1 fruit fly cellular context compared by ENCODE assay signal in the genomic region with DNA sequence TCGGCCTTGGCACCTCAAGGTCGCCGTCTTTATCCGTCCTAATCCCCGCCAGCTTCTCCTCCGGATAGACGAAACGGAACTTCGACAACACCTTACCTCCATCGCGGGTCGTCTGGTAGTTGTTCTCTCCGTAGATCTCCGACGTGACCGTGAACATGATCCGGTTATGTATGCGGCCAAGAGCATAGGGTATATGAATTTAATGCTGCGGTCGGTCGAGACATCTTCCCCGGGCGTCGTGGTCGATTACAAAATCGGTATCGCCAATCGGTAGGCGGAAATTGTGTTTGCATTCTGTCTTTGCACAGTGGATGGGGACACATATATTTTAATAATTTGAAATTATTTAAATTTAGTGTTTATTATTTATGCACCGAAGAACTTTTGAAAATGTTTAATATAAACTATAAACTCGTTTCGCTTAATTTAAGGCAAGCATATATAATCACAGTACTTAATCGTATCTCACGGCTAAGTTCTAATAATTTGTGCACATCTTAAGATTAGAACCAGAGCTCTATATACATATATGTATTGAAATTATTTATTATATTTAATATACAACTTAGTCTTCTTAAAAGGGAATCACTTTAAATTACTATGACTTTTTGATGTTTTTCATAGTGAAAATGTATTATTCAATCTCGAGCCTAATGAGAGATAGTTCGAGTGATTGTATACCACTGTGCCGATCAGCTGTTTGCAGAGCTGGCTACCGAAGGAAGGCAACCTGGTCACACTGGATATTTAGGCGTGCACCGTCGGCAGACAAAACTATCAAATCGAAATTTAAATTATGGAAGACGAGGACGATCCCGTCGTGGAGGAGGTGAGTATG.
TF ChIP-seq lines count a peak whose summit lies in the region.

A gene (minus strand): TSS at position 268 of the 838 bp plus-strand sequence.
A gene (plus strand): TSS at position 733 of the 838 bp plus-strand sequence.

TF ChIP-seq in whole organism, embryonic, 481 proteins besides CTCF, POLR2A, EP300 and RAD21 (continued from another document and continues in another):
- TF ChIP-seq Max (GFP tag; optimal IDR thresholded peaks at IDR 0.05; lab: Kevin White, UChicago) (peak; percentile 86), CG2889 (GFP tag; IDR thresholded peaks at IDR 0.05; lab: Robert Waterston, UW) (peak; percentile 68; the same call in 1 of the 3 replicates), CG16813 (GFP tag; IDR thresholded peaks at IDR 0.05; lab: Robert Waterston, UW; ENCODE audit: partially characterized antibody) (peak; percentile 16; the same call in 1 of the 3 replicates), CG17359 (tag; optimal IDR thresholded peaks at IDR 0.05; lab: Kevin White, UChicago) (peak; percentile 93), CG6791 (GFP tag; IDR thresholded peaks at IDR 0.05; lab: Robert Waterston, UW; ENCODE audit: partially characterized antibody) (peak; percentile 54), CG8765 (GFP tag; IDR thresholded peaks at IDR 0.05; lab: Robert Waterston, UW) (peak; percentile 62; the same call in 1 of the 2 replicates), Adf1 (GFP tag; IDR thresholded peaks at IDR 0.05; lab: Robert Waterston, UW) (peak; percentile 57), en (GFP tag; optimal IDR thresholded peaks at IDR 0.05; lab: Kevin White, UChicago) (no peak), kni (GFP tag; optimal IDR thresholded peaks at IDR 0.05; lab: Kevin White, UChicago) (peak; percentile 72), CG6254 (GFP tag; optimal IDR thresholded peaks at IDR 0.05; lab: Kevin White, UChicago) (peak; percentile 90), CG7963 (GFP tag; IDR thresholded peaks at IDR 0.05; lab: Robert Waterston, UW; ENCODE audit: partially characterized antibody) (no peak), caup (GFP tag; optimal IDR thresholded peaks at IDR 0.05; lab: Kevin White, UChicago; ENCODE audit: severe bottlenecking) (peak; percentile 93), az2 (GFP tag; optimal IDR thresholded peaks at IDR 0.05; lab: Kevin White, UChicago) (peak; percentile 90), CG3838 (GFP tag; optimal IDR thresholded peaks at IDR 0.05; lab: Kevin White, UChicago) (peak; percentile 59), Bgb (GFP tag; IDR thresholded peaks at IDR 0.05; lab: Robert Waterston, UW; ENCODE audit: partially characterized antibody) (peak; percentile 28; the same call in 1 of the 2 replicates), CG12744 (GFP tag; optimal IDR thresholded peaks at IDR 0.05; lab: Kevin White, UChicago) (no peak), run (tag; optimal IDR thresholded peaks at IDR 0.05; lab: Kevin White, UChicago) (peak; percentile 87), Spps (tag; optimal IDR thresholded peaks at IDR 0.05; lab: Kevin White, UChicago) (peak; percentile 82), CG12659 (GFP tag; optimal IDR thresholded peaks at IDR 0.05; lab: Kevin White, UChicago) (peak; percentile 97), CG4730 (GFP tag; IDR thresholded peaks at IDR 0.05; lab: Robert Waterston, UW) (peak; percentile 79), bcd (GFP tag; optimal IDR thresholded peaks at IDR 0.05; lab: Kevin White, UChicago) (peak; percentile 94), H2.0 (GFP tag; IDR thresholded peaks at IDR 0.05; lab: Robert Waterston, UW) (peak; percentile 63), Eip74EF (GFP tag; optimal IDR thresholded peaks at IDR 0.05; lab: Kevin White, UChicago) (peak in 1 of 2 experiments; percentile 94), Dad (GFP tag; optimal IDR thresholded peaks at IDR 0.05; lab: Kevin White, UChicago) (no peak), Nf-YB (GFP tag; optimal IDR thresholded peaks at IDR 0.05; lab: Kevin White, UChicago) (peak; percentile 84), CG7928 (GFP tag; optimal IDR thresholded peaks at IDR 0.05; lab: Kevin White, UChicago) (peak; percentile 64), Bdp1 (GFP tag; optimal IDR thresholded peaks at IDR 0.05; lab: Kevin White, UChicago) (peak; percentile 26), insv (GFP tag; optimal IDR thresholded peaks at IDR 0.05; lab: Kevin White, UChicago) (peak in 1 of 2 experiments; percentile 79), jumu (GFP tag; optimal IDR thresholded peaks at IDR 0.05; lab: Kevin White, UChicago) (no peak), CG8944 (GFP tag; optimal IDR thresholded peaks at IDR 0.05; lab: Kevin White, UChicago) (peak; percentile 26), phol (tag; optimal IDR thresholded peaks at IDR 0.05; lab: Kevin White, UChicago) (peak; percentile 95), CG6272 (GFP tag; IDR thresholded peaks at IDR 0.05; lab: Robert Waterston, UW) (peak; percentile 78), Hmx (GFP tag; optimal IDR thresholded peaks at IDR 0.05; lab: Kevin White, UChicago) (no peak), CG17328 (GFP tag; IDR thresholded peaks at IDR 0.05; lab: Robert Waterston, UW) (peak; percentile 67), D19B (GFP tag; optimal IDR thresholded peaks at IDR 0.05; lab: Kevin White, UChicago) (peak; percentile 86), CG8359 (GFP tag; optimal IDR thresholded peaks at IDR 0.05; lab: Kevin White, UChicago; ENCODE audit: borderline replicate concordance) (peak; percentile 83), gcm (GFP tag; optimal IDR thresholded peaks at IDR 0.05; lab: Kevin White, UChicago) (peak; percentile 94), CG6654 (GFP tag; optimal IDR thresholded peaks at IDR 0.05; lab: Kevin White, UChicago) (peak; percentile 81), Sox102F (GFP tag; optimal IDR thresholded peaks at IDR 0.05; lab: Kevin White, UChicago) (peak; percentile 91), Nf-YA (GFP tag; IDR thresholded peaks at IDR 0.05; lab: Robert Waterston, UW) (0 out of 2 replicates have a peak, but pooled peaks have one; percentile 33), Xrp1 (GFP tag; IDR thresholded peaks at IDR 0.05; lab: Robert Waterston, UW) (peak; percentile 86), trem (tag; optimal IDR thresholded peaks at IDR 0.05; lab: Kevin White, UChicago) (peak; percentile 88), CG14710 (tag; optimal IDR thresholded peaks at IDR 0.05; lab: Kevin White, UChicago) (peak; percentile 96), Pdp1 (GFP tag; optimal IDR thresholded peaks at IDR 0.05; lab: Kevin White, UChicago) (peak; percentile 63 to 66), CoRest (tag; optimal IDR thresholded peaks at IDR 0.05; lab: Kevin White, UChicago) (peak; percentile 97), CG18011 (GFP tag; optimal IDR thresholded peaks at IDR 0.05; lab: Kevin White, UChicago) (peak; percentile 77), CG10565 (GFP tag; optimal IDR thresholded peaks at IDR 0.05; lab: Kevin White, UChicago) (peak; percentile 30), CG8924 (tag; optimal IDR thresholded peaks at IDR 0.05; lab: Kevin White, UChicago) (peak; percentile 97), CG7839 (tag; optimal IDR thresholded peaks at IDR 0.05; lab: Kevin White, UChicago) (peak; percentile 96), CG4617 (GFP tag; optimal IDR thresholded peaks at IDR 0.05; lab: Kevin White, UChicago; ENCODE audit: borderline replicate concordance) (peak; percentile 74), Poxn (GFP tag; IDR thresholded peaks at IDR 0.05; lab: Robert Waterston, UW) (0 out of 2 replicates have a peak, but pooled peaks have one; percentile 16), jigr1 (GFP tag; IDR thresholded peaks at IDR 0.05; lab: Robert Waterston, UW) (peak; percentile 62; the same call in 2 of the 3 replicates), CG15696 (tag; optimal IDR thresholded peaks at IDR 0.05; lab: Kevin White, UChicago) (peak; percentile 95), ranshi (GFP tag; IDR thresholded peaks at IDR 0.05; lab: Robert Waterston, UW) (peak; percentile 71; the same call in 1 of the 2 replicates), CG17361 (GFP tag; IDR thresholded peaks at IDR 0.05; lab: Robert Waterston, UW) (peak; percentile 99), CG4404 (GFP tag; IDR thresholded peaks at IDR 0.05; lab: Robert Waterston, UW) (peak; percentile 78), danr (GFP tag; IDR thresholded peaks at IDR 0.05; lab: Robert Waterston, UW) (peak; percentile 73), CG12299 (tag; optimal IDR thresholded peaks at IDR 0.05; lab: Kevin White, UChicago) (peak; percentile 93), chn (GFP tag; optimal IDR thresholded peaks at IDR 0.05; lab: Kevin White, UChicago) (peak; percentile 42), aop (GFP tag; IDR thresholded peaks at IDR 0.05; lab: Robert Waterston, UW) (no peak), Opbp (GFP tag; IDR thresholded peaks at IDR 0.05; lab: Robert Waterston, UW; ENCODE audit: partially characterized antibody) (no peak), bigmax (GFP tag; optimal IDR thresholded peaks at IDR 0.05; lab: Kevin White, UChicago) (no peak), CG12071 (GFP tag; optimal IDR thresholded peaks at IDR 0.05; lab: Kevin White, UChicago) (peak; percentile 73), CG10979 (tag; optimal IDR thresholded peaks at IDR 0.05; lab: Kevin White, UChicago) (peak; percentile 94), Gug (GFP tag; IDR thresholded peaks at IDR 0.05; lab: Robert Waterston, UW) (peak; percentile 49; the same call in 1 of the 4 replicates), MESR4 (GFP tag; optimal IDR thresholded peaks at IDR 0.05; lab: Kevin White, UChicago) (peak; percentile 69), Sox100B (GFP tag; optimal IDR thresholded peaks at IDR 0.05; lab: Kevin White, UChicago) (peak; percentile 97), Trl (optimal IDR thresholded peaks at IDR 0.05; lab: Kevin White, UChicago) (no peak), Trl (GFP tag; optimal IDR thresholded peaks at IDR 0.05; lab: Kevin White, UChicago) (peak; percentile 44), CG4707 (GFP tag; optimal IDR thresholded peaks at IDR 0.05; lab: Kevin White, UChicago) (peak; percentile 80), schlank (tag; optimal IDR thresholded peaks at IDR 0.05; lab: Kevin White, UChicago) (peak; percentile 73), Stat92E (GFP tag; optimal IDR thresholded peaks at IDR 0.05; lab: Kevin White, UChicago) (peak in 1 of 3 experiments; percentile 46), CG33213 (GFP tag; optimal IDR thresholded peaks at IDR 0.05; lab: Kevin White, UChicago) (peak; percentile 23), Dip3 (GFP tag; optimal IDR thresholded peaks at IDR 0.05; lab: Kevin White, UChicago) (peak; percentile 18), exex (tag; optimal IDR thresholded peaks at IDR 0.05; lab: Kevin White, UChicago) (peak; percentile 76), CG10462 (GFP tag; optimal IDR thresholded peaks at IDR 0.05; lab: Kevin White, UChicago) (peak; percentile 84), Lpt (GFP tag; optimal IDR thresholded peaks at IDR 0.05; lab: Kevin White, UChicago) (no peak), CG3407 (GFP tag; optimal IDR thresholded peaks at IDR 0.05; lab: Kevin White, UChicago) (peak; percentile 90), so (GFP tag; IDR thresholded peaks at IDR 0.05; lab: Robert Waterston, UW) (peak; percentile 80; the same call in 1 of the 3 replicates), ems (GFP tag; optimal IDR thresholded peaks at IDR 0.05; lab: Kevin White, UChicago) (peak; percentile 41), CG4328 (GFP tag; optimal IDR thresholded peaks at IDR 0.05; lab: Kevin White, UChicago) (peak; percentile 96), Hr51 (GFP tag; optimal IDR thresholded peaks at IDR 0.05; lab: Kevin White, UChicago) (peak; percentile 49 to 96), mam (GFP tag; optimal IDR thresholded peaks at IDR 0.05; lab: Kevin White, UChicago) (peak; percentile 57), CG15514 (GFP tag; optimal IDR thresholded peaks at IDR 0.05; lab: Kevin White, UChicago) (peak; percentile 78), hkb (optimal IDR thresholded peaks at IDR 0.05; lab: Kevin White, UChicago) (no peak), hkb (GFP tag; IDR thresholded peaks at IDR 0.05; lab: Robert Waterston, UW) (peak; percentile 83), btn (GFP tag; optimal IDR thresholded peaks at IDR 0.05; lab: Kevin White, UChicago) (no peak), Ptx1 (GFP tag; IDR thresholded peaks at IDR 0.05; lab: Robert Waterston, UW) (peak; percentile 86), Asciz (GFP tag; optimal IDR thresholded peaks at IDR 0.05; lab: Kevin White, UChicago) (peak; percentile 90), Dek (tag; optimal IDR thresholded peaks at IDR 0.05; lab: Kevin White, UChicago) (peak; percentile 93), zf30C (GFP tag; optimal IDR thresholded peaks at IDR 0.05; lab: Kevin White, UChicago) (no peak), NfI (GFP tag; optimal IDR thresholded peaks at IDR 0.05; lab: Kevin White, UChicago) (peak; percentile 94), Fer2 (tag; optimal IDR thresholded peaks at IDR 0.05; lab: Kevin White, UChicago) (peak; percentile 89), Abd-B (GFP tag; optimal IDR thresholded peaks at IDR 0.05; lab: Kevin White, UChicago) (peak; percentile 91), toy (GFP tag; IDR thresholded peaks at IDR 0.05; lab: Robert Waterston, UW) (peak; percentile 49; the same call in 1 of the 2 replicates), ATbp (GFP tag; optimal IDR thresholded peaks at IDR 0.05; lab: Kevin White, UChicago) (peak; percentile 96), CG4854 (GFP tag; optimal IDR thresholded peaks at IDR 0.05; lab: Kevin White, UChicago) (peak; percentile 27), CG10366 (GFP tag; IDR thresholded peaks at IDR 0.05; lab: Robert Waterston, UW) (peak; percentile 65), CG14667 (GFP tag; IDR thresholded peaks at IDR 0.05; lab: Robert Waterston, UW) (peak; percentile 67), tll (GFP tag; optimal IDR thresholded peaks at IDR 0.05; lab: Kevin White, UChicago) (peak in 1 of 2 experiments; percentile 51), lola (GFP tag; optimal IDR thresholded peaks at IDR 0.05; lab: Kevin White, UChicago) (peak in 1 of 3 experiments; percentile 95), Mad (GFP tag; optimal IDR thresholded peaks at IDR 0.05; lab: Kevin White, UChicago) (peak; percentile 3), nmo (GFP tag; optimal IDR thresholded peaks at IDR 0.05; lab: Kevin White, UChicago) (peak; percentile 97), CG13287 (GFP tag; IDR thresholded peaks at IDR 0.05; lab: Robert Waterston, UW; ENCODE audit: partially characterized antibody) (peak; percentile 41), CG32772 (GFP tag; IDR thresholded peaks at IDR 0.05; lab: Robert Waterston, UW) (peak; percentile 73), CG9797 (GFP tag; optimal IDR thresholded peaks at IDR 0.05; lab: Kevin White, UChicago) (peak; percentile 78), tin (GFP tag; optimal IDR thresholded peaks at IDR 0.05; lab: Kevin White, UChicago) (peak; percentile 84), hb (GFP tag; IDR thresholded peaks at IDR 0.05; lab: Robert Waterston, UW; ENCODE audit: partially characterized antibody) (peak; percentile 49; the same call in 1 of the 3 replicates), stwl (tag; optimal IDR thresholded peaks at IDR 0.05; lab: Kevin White, UChicago) (peak; percentile 23), salm (tag; optimal IDR thresholded peaks at IDR 0.05; lab: Kevin White, UChicago) (peak; percentile 91), CG11560 (tag; IDR thresholded peaks at IDR 0.05; lab: Robert Waterston, UW) (peak; percentile 51; the same call in 2 of the 3 replicates), gem (tag; optimal IDR thresholded peaks at IDR 0.05; lab: Kevin White, UChicago) (peak; percentile 97), sc (optimal IDR thresholded peaks at IDR 0.05; lab: Kevin White, UChicago) (no peak), sc (GFP tag; optimal IDR thresholded peaks at IDR 0.05; lab: Kevin White, UChicago) (peak; percentile 92), br (optimal IDR thresholded peaks at IDR 0.05; lab: Kevin White, UChicago) (no peak)
